Worm (Caenorhabditis elegans): ENCODE measurements around the gene srh-187.

DNA sequence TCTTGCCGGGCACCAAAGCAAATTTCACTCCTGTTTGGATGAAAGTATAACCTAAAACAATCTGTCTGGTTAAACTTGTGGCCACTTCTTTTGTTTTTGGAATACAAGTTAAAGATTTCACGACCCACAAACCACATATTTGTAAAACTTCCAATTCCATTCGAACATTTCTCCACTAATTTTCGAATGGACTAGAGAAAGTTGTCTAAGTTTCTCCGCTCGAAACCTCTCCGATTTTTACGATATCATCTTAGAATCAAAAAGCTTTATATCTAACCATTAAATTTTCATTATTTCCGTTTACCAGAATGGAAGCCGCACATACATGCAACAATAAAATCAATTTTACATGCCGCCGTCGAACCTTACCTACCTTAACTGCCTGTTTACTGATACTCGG is 41.3 kb downstream of the srh-187 start, which contains the start of gene F07G11.3:
- TF ChIP-seq dao-5 (tag; optimal IDR thresholded peaks at IDR 0.05), result no peak
- TF ChIP-seq him-1 (tag; optimal IDR thresholded peaks at IDR 0.05), result no peak
